Fruit fly (Drosophila melanogaster) whole organism, adult: ENCODE results near the gene ppk7.

Experiments used
- Mnt ChIP-seq: fragments of 200-800 bp; sonication (Bioruptor generic); optimal IDR thresholded peaks from 2 replicates; lab custom pipeline; 2016; ENCODE audit warnings: missing biosample characterization, mild to moderate bottlenecking, missing genetic modification characterization
- bab1 ChIP-seq: fragments of 200-800 bp; sonication (Bioruptor generic); optimal IDR thresholded peaks from 3 replicates; lab custom pipeline; 2019; ENCODE audit warnings: missing biosample characterization, mild to moderate bottlenecking, missing genetic modification characterization, moderate library complexity

DNA sequence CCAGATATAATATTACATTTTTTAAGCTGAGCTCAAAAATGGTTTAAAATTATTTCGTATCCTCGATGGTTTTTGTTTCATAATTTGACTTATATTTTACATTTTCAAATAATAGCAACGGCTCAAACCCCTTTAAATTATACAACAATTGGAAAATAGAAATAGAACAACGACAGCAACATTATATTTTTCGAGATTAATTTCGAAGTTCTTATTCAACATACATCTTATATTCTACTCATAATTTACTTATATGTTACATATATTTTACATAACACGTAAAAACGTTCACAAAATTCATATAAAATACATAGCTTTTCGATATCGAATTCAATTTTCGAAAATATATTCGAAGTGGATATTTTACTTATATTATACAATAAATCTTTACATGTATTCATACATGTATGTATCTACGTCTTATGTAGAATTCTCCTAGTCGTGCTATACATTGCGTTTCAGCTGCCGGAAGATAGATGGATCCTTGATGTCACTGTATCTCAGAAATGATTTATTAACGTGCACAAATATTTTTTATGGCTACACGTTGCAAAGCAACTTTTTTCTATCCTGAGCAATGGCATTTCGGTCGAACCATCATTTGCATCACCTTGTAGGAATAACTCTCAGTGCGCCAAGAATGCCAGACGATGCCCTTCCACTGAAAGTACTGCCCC, 2.7 kb upstream of the ppk7 start:
- TF ChIP-seq bab1 (no peak), Mnt (GFP tag; lab: Kevin White, UChicago) (no peak)
